Worm (Caenorhabditis elegans): ENCODE data around the gene srh-201.

srh-201 gene

ce11 chrV:8994801-8995200, 18.9 kb downstream of the srh-201 start, which contains the start of gene F59E11.5:
TSS of gene F59E11.5 (plus strand) at chrV:8995101.
- no peak for TF ChIP-seq hrde-1 (tag; optimal IDR thresholded peaks at IDR 0.05; ENCODE audit: borderline replicate concordance)
- TF ChIP-seq F57C9.4 (tag; optimal IDR thresholded peaks at IDR 0.05), result no peak
- no peak for TF ChIP-seq F33H1.4 (GFP tag; IDR thresholded peaks at IDR 0.05)
- no peak for TF ChIP-seq unc-62 (GFP tag; optimal IDR thresholded peaks at IDR 0.05)
- no peak for TF ChIP-seq aptf-3 (GFP tag; IDR thresholded peaks at IDR 0.05)
- no peak for TF ChIP-seq attf-3 (GFP tag; conservative IDR thresholded peaks at IDR 0.05)
- no peak for TF ChIP-seq B0261.1 (tag; optimal IDR thresholded peaks at IDR 0.05)
- TF ChIP-seq F10E7.11 (tag; optimal IDR thresholded peaks at IDR 0.05), result no peak
- TF ChIP-seq hmg-1.2 (GFP tag; IDR thresholded peaks at IDR 0.05), result no peak
- no peak for TF ChIP-seq lsl-1 (GFP tag; optimal IDR thresholded peaks at IDR 0.05)

DNA sequence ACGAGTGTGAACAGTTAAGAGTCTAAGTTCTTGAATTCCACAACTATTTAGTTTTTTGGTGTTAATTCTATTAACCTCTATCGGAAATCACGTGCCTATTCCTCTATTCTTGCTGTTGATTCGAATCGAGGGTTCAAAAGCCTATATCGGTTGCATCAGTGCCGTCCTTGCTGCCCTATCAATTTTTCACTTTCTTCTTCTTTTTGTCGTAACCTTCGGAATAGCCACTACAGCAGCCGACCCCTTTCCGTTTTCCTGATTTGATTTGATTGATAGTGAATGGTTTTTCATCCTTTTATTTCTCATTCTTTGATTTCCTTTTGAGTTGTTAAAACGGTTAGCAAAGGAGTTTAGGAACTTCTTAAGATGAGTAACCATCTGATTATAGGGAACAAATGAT, 19.4 kb downstream of the srh-201 start:
- TF ChIP-seq hlh-12 (tag; optimal IDR thresholded peaks at IDR 0.05) (no peak), mes-4 (tag; optimal IDR thresholded peaks at IDR 0.05) (no peak), lin-40 (tag; optimal IDR thresholded peaks at IDR 0.05) (no peak), mcd-1 (GFP tag; IDR thresholded peaks at IDR 0.05) (no peak), F57A8.1 (GFP tag; optimal IDR thresholded peaks at IDR 0.05) (no peak), egl-44 (GFP tag; IDR thresholded peaks at IDR 0.05) (no peak), ztf-28 (GFP tag; IDR thresholded peaks at IDR 0.05) (no peak), athp-1 (tag; optimal IDR thresholded peaks at IDR 0.05) (no peak), F33H1.4 (GFP tag; IDR thresholded peaks at IDR 0.05) (no peak), F10E7.11 (tag; optimal IDR thresholded peaks at IDR 0.05) (no peak), dpff-1 (tag; optimal IDR thresholded peaks at IDR 0.05) (no peak), F23B12.7 (tag; optimal IDR thresholded peaks at IDR 0.05; ENCODE audit: insufficient read depth) (no peak), K11D2.4 (GFP tag; IDR thresholded peaks at IDR 0.05) (no peak)

DNA sequence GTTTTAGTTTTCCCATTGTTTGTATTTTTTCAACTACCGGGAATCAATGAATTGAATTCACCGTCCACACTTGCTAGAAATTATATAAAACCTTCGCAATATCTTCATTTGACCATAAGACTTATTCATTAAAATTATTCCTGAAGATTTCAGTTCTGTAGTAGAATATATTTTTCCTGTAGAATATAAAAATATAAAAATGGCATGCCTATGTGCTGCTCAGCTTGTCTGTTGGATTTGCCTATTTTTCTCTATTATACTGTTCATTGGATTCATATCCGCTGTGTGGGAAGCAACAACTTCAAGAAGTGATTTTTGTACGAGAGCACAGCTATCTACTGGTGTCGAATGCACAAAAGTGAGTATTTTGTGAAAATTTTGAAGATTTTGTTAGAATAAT, 22.0 kb downstream of the srh-201 start, which contains the start of gene F59E11.6:
TSS of gene F59E11.6 (plus strand) at position 111 of the 400 bp plus-strand sequence.
- TF ChIP-seq fkh-3 (tag; optimal IDR thresholded peaks at IDR 0.05) (no peak), zim-3 (tag; optimal IDR thresholded peaks at IDR 0.05) (no peak), F22D6.2 (tag; optimal IDR thresholded peaks at IDR 0.05) (no peak), lag-1 (GFP tag; IDR thresholded peaks at IDR 0.05) (no peak), nhr-90 (tag; optimal IDR thresholded peaks at IDR 0.05) (no peak), Y56A3A.18 (GFP tag; IDR thresholded peaks at IDR 0.05) (no peak), ztf-3 (GFP tag; optimal IDR thresholded peaks at IDR 0.05) (no peak), Y79H2A.3 (GFP tag; conservative IDR thresholded peaks at IDR 0.05) (no peak), cebp-2 (GFP tag; IDR thresholded peaks at IDR 0.05) (no peak), ets-4 (GFP tag; optimal IDR thresholded peaks at IDR 0.05) (no peak), ztf-28 (GFP tag; IDR thresholded peaks at IDR 0.05) (no peak), ztf-6 (GFP tag; IDR thresholded peaks at IDR 0.05) (no peak), athp-1 (tag; optimal IDR thresholded peaks at IDR 0.05) (no peak)

DNA sequence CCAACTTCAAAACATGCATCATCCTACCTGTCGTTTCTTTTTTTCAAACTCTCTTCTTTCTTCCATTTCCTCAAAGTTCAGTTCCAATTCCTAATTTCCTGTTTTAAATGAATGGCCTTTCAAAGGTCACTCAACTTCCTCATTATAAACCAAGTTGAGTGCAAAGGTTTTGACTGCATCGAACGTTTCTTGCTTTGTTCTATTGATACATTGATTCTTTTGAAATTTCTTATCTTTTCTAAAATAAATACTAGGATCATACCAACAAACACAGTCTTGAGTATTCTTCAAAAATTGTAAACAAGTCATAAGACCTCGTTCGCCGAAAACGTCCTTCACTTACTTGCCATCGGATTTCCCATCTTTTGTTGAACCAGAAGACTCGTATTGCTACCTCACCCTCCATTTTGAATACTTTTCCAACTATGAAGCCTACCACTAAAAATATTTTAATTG, 23.4 kb downstream of the srh-201 start, which contains the start of gene F59E11.7:
TSS of gene F59E11.7 (plus strand) at position 51 of the 456 bp plus-strand sequence.
- TF ChIP-seq sea-2 (GFP tag; IDR thresholded peaks at IDR 0.05) (no peak), B0261.1 (tag; optimal IDR thresholded peaks at IDR 0.05) (no peak), B0035.1 (tag; optimal IDR thresholded peaks at IDR 0.05) (no peak), lir-1 (GFP tag; conservative IDR thresholded peaks at IDR 0.05) (no peak), ztf-3 (GFP tag; optimal IDR thresholded peaks at IDR 0.05) (no peak), Y53G8AR.9 (GFP tag; conservative IDR thresholded peaks at IDR 0.05) (no peak), ceh-58 (GFP tag; IDR thresholded peaks at IDR 0.05) (no peak), lin-54 (GFP tag; optimal IDR thresholded peaks at IDR 0.05) (no peak), lin-26 (GFP tag; IDR thresholded peaks at IDR 0.05) (no peak), ceh-40 (GFP tag; IDR thresholded peaks at IDR 0.05) (no peak)

Data from whole organism, young adult.